Fruit fly (Drosophila melanogaster) whole organism, embryonic: Measurements from ENCODE around the gene CG15337.

Source experiments
- Bgb ChIP-seq: fragments of 200-800 bp; sonication (Bioruptor generic); IDR thresholded peaks from 2 replicates; pipeline ENCODE4 v1.3.6; 2022; ENCODE audit warnings: missing biosample characterization, missing genetic modification characterization; ENCODE audit not compliant: partially characterized antibody
- Blimp-1 ChIP-seq: fragments of 200-800 bp; sonication (Bioruptor generic); optimal IDR thresholded peaks from 3 replicates; lab custom pipeline; 2018; ENCODE audit warnings: missing biosample characterization, missing genetic modification characterization, mild to moderate bottlenecking, moderate library complexity, missing genetic modification reagents
- CG10321 ChIP-seq: fragments of 200-800 bp; sonication (Bioruptor generic); IDR thresholded peaks from 2 replicates; pipeline ENCODE4 v1.3.6; 2022; ENCODE audit warnings: missing biosample characterization, missing genetic modification characterization
- CG10654 ChIP-seq: fragments of 200-800 bp; sonication (Bioruptor generic); optimal IDR thresholded peaks from 2 replicates; lab custom pipeline; 2016; ENCODE audit warnings: missing biosample characterization, missing genetic modification characterization
- CG10959 ChIP-seq: fragments of 200-800 bp; sonication (Bioruptor generic); IDR thresholded peaks from 2 replicates; pipeline ENCODE4 v1.3.6; 2022; ENCODE audit warnings: missing biosample characterization, missing genetic modification characterization
- CG12391 ChIP-seq: fragments of 200-800 bp; sonication (Bioruptor generic); optimal IDR thresholded peaks from 3 replicates; lab custom pipeline; 2018; ENCODE audit warnings: missing biosample characterization, mild to moderate bottlenecking, missing genetic modification characterization, moderate library complexity
- CG15514 ChIP-seq: fragments of 200-800 bp; sonication (Bioruptor generic); optimal IDR thresholded peaks from 3 replicates; lab custom pipeline; 2017; ENCODE audit warnings: missing biosample characterization, missing genetic modification characterization, mild to moderate bottlenecking, moderate library complexity, missing genetic modification reagents
- CG16813 ChIP-seq: fragments of 200-800 bp; sonication (Bioruptor generic); IDR thresholded peaks from 3 replicates; pipeline ENCODE4 v1.3.6; 2022; ENCODE audit warnings: missing biosample characterization, missing genetic modification characterization; ENCODE audit not compliant: partially characterized antibody
- CG1792 ChIP-seq: fragments of 200-800 bp; sonication (Bioruptor generic); optimal IDR thresholded peaks from 2 replicates; lab custom pipeline; 2016; ENCODE audit warnings: missing biosample characterization, missing genetic modification characterization
- CG34422 ChIP-seq: fragments of 200-800 bp; sonication (Bioruptor generic); IDR thresholded peaks from 3 replicates; pipeline ENCODE4 v1.3.6; 2022; ENCODE audit warnings: missing biosample characterization, missing genetic modification characterization
- CG3995 ChIP-seq: fragments of 200-800 bp; sonication (Bioruptor generic); optimal IDR thresholded peaks from 3 replicates; lab custom pipeline; 2016; ENCODE audit warnings: missing biosample characterization, missing genetic modification characterization
- CG4282 ChIP-seq: fragments of 200-800 bp; sonication (Bioruptor generic); optimal IDR thresholded peaks from 2 replicates; lab custom pipeline; 2016; ENCODE audit warnings: missing biosample characterization, missing genetic modification characterization
- CG6272 ChIP-seq: fragments of 200-800 bp; sonication (Bioruptor generic); IDR thresholded peaks from 2 replicates; pipeline ENCODE4 v1.3.6; 2022; ENCODE audit warnings: missing biosample characterization, missing genetic modification characterization
- CG7357 ChIP-seq: fragments of 200-800 bp; sonication (Bioruptor generic); IDR thresholded peaks from 3 replicates; pipeline ENCODE4 v1.3.6; 2022; ENCODE audit warnings: missing biosample characterization, missing genetic modification characterization
- CG7745 ChIP-seq: fragments of 200-800 bp; sonication (Bioruptor generic); optimal IDR thresholded peaks from 2 replicates; lab custom pipeline; 2018; ENCODE audit warnings: missing biosample characterization, mild to moderate bottlenecking, missing genetic modification characterization, moderate library complexity
- CHES-1-like ChIP-seq: fragments of 200-800 bp; sonication (Bioruptor generic); optimal IDR thresholded peaks from 2 replicates; lab custom pipeline; 2016; ENCODE audit warnings: missing biosample characterization, missing genetic modification characterization
- CoRest ChIP-seq: fragments of 200-800 bp; sonication (Bioruptor generic); optimal IDR thresholded peaks from 3 replicates; lab custom pipeline; 2018; ENCODE audit warnings: missing biosample characterization, mild to moderate bottlenecking, missing genetic modification characterization, moderate library complexity
- Dad ChIP-seq: fragments of 200-800 bp; sonication (Bioruptor generic); optimal IDR thresholded peaks from 3 replicates; lab custom pipeline; 2016; ENCODE audit warnings: missing biosample characterization, missing genetic modification characterization
- Dll ChIP-seq: fragments of 200-800 bp; sonication (Bioruptor generic); IDR thresholded peaks from 4 replicates; pipeline ENCODE4 v1.3.6; 2022; ENCODE audit warnings: missing biosample characterization, missing genetic modification characterization; ENCODE audit not compliant: partially characterized antibody
- Dp ChIP-seq: fragments of 200-800 bp; sonication (Bioruptor generic); optimal IDR thresholded peaks from 2 replicates; lab custom pipeline; 2018; ENCODE audit warnings: missing biosample characterization, mild to moderate bottlenecking, missing genetic modification characterization, moderate library complexity
- GATAe ChIP-seq: fragments of 200-800 bp; sonication (Bioruptor generic); conservative IDR thresholded peaks from 2 replicates; pipeline ENCODE4 v1.3.6; 2022; ENCODE audit warnings: missing biosample characterization, missing genetic modification characterization
- H2.0 ChIP-seq: fragments of 200-800 bp; sonication (Bioruptor generic); IDR thresholded peaks from 2 replicates; pipeline ENCODE4 v1.3.6; 2022; ENCODE audit warnings: missing biosample characterization, missing genetic modification characterization
- HLH4C ChIP-seq: fragments of 200-800 bp; sonication (Bioruptor generic); IDR thresholded peaks from 3 replicates; pipeline ENCODE4 v1.3.6; 2022; ENCODE audit warnings: missing biosample characterization, missing genetic modification characterization; ENCODE audit not compliant: partially characterized antibody
- Kr ChIP-seq: fragments of 200-800 bp; sonication (Bioruptor generic); optimal IDR thresholded peaks from 2 replicates; lab custom pipeline; 2017; ENCODE audit warnings: missing biosample characterization, mild to moderate bottlenecking, missing genetic modification characterization
- MBD-R2 ChIP-seq: fragments of 200-800 bp; sonication (Bioruptor generic); IDR thresholded peaks from 2 replicates; pipeline ENCODE4 v1.3.6; 2022; ENCODE audit warnings: missing biosample characterization, missing genetic modification characterization
- MTF-1 ChIP-seq: fragments of 200-800 bp; sonication (Bioruptor generic); optimal IDR thresholded peaks from 2 replicates; lab custom pipeline; 2018; ENCODE audit warnings: missing biosample characterization, mild to moderate bottlenecking, missing genetic modification characterization, borderline replicate concordance
- Nf-YB ChIP-seq: fragments of 200-800 bp; sonication (Bioruptor generic); optimal IDR thresholded peaks from 3 replicates; lab custom pipeline; 2019; ENCODE audit warnings: missing biosample characterization, mild to moderate bottlenecking, missing genetic modification characterization, moderate library complexity
- Pdp1 ChIP-seq, 2 experiments: fragments of 200-800 bp; sonication (Bioruptor generic); optimal IDR thresholded peaks; 3 replicates each; lab custom pipeline; 2016; ENCODE audit warnings: missing biosample characterization in 2 of 2, missing genetic modification characterization in 2 of 2, mild to moderate bottlenecking in 1 of 2, moderate library complexity in 1 of 2
- Sox102F ChIP-seq: fragments of 200-800 bp; sonication (Bioruptor generic); optimal IDR thresholded peaks from 2 replicates; lab custom pipeline; 2018; ENCODE audit warnings: missing biosample characterization, mild to moderate bottlenecking, missing genetic modification characterization, moderate library complexity
- ac ChIP-seq: fragments of 200-800 bp; sonication (Bioruptor generic); optimal IDR thresholded peaks from 3 replicates; lab custom pipeline; 2017; ENCODE audit warnings: missing biosample characterization, mild to moderate bottlenecking, missing genetic modification characterization
- btn ChIP-seq: fragments of 200-800 bp; sonication (Bioruptor generic); optimal IDR thresholded peaks from 2 replicates; lab custom pipeline; 2016; ENCODE audit warnings: missing biosample characterization, missing genetic modification characterization
- cas ChIP-seq: fragments of 200-800 bp; sonication (Bioruptor generic); IDR thresholded peaks from 2 replicates; pipeline ENCODE4 v1.3.6; 2022; ENCODE audit warnings: missing biosample characterization, missing genetic modification characterization
- cato ChIP-seq: fragments of 200-800 bp; sonication (Bioruptor generic); optimal IDR thresholded peaks from 2 replicates; lab custom pipeline; 2016; ENCODE audit warnings: missing biosample characterization, missing genetic modification characterization, borderline replicate concordance
- chm ChIP-seq: fragments of 200-800 bp; sonication (Bioruptor generic); IDR thresholded peaks from 2 replicates; pipeline ENCODE4 v1.3.6; 2022; ENCODE audit warnings: missing biosample characterization, missing genetic modification characterization
- ci ChIP-seq: fragments of 200-800 bp; sonication (Bioruptor generic); IDR thresholded peaks from 3 replicates; pipeline ENCODE4 v1.3.6; 2022; ENCODE audit warnings: missing biosample characterization, missing genetic modification characterization
- exex ChIP-seq: fragments of 200-800 bp; sonication (Bioruptor generic); optimal IDR thresholded peaks from 4 replicates; lab custom pipeline; 2018; ENCODE audit warnings: missing biosample characterization, mild to moderate bottlenecking, missing genetic modification characterization, moderate library complexity
- hkb ChIP-seq, 2 experiments: fragments of 200-800 bp in 1 of 2; fragments of >200 bp in 1 of 2; sonication (Bioruptor generic) in 1 of 2; IDR thresholded peaks in 1 of 2; optimal IDR thresholded peaks in 1 of 2; 2 replicates each; pipeline versions ENCODE4 v1.3.6 to Lab custom; 2017 to 2022; ENCODE audit warnings: missing biosample characterization in 1 of 2, missing genetic modification characterization in 1 of 2
- insv ChIP-seq, 2 experiments: fragments of 200-800 bp; sonication (Bioruptor generic); optimal IDR thresholded peaks; 3 replicates each; lab custom pipeline; 2016 to 2018; ENCODE audit warnings: missing biosample characterization in 2 of 2, missing genetic modification characterization in 2 of 2
- inv ChIP-seq: fragments of 200-800 bp; sonication (Bioruptor generic); IDR thresholded peaks from 2 replicates; pipeline ENCODE4 v1.3.6; 2022; ENCODE audit warnings: missing biosample characterization, missing genetic modification characterization; ENCODE audit not compliant: partially characterized antibody
- jing ChIP-seq: fragments of 200-800 bp; sonication (Bioruptor generic); optimal IDR thresholded peaks from 2 replicates; lab custom pipeline; 2018; ENCODE audit warnings: missing biosample characterization, mild to moderate bottlenecking, missing genetic modification characterization
- kay ChIP-seq: fragments of 200-800 bp; sonication (Bioruptor generic); optimal IDR thresholded peaks from 2 replicates; lab custom pipeline; 2016; ENCODE audit warnings: missing biosample characterization, missing genetic modification characterization
- lmd ChIP-seq: fragments of 200-800 bp; sonication (Bioruptor generic); IDR thresholded peaks from 2 replicates; pipeline ENCODE4 v1.3.6; 2022; ENCODE audit warnings: missing biosample characterization, missing genetic modification characterization
- mld ChIP-seq: fragments of 200-800 bp; sonication (Bioruptor generic); IDR thresholded peaks from 3 replicates; pipeline ENCODE4 v1.3.6; 2022; ENCODE audit warnings: missing biosample characterization, missing genetic modification characterization; ENCODE audit not compliant: partially characterized antibody
- prd ChIP-seq, 3 experiments: fragments of >200 bp in 2 of 3; fragments of 200-800 bp in 1 of 3; sonication (Bioruptor generic) in 1 of 3; optimal IDR thresholded peaks in 2 of 3; IDR thresholded peaks in 1 of 3; 2 replicates in 2 of 3; 3 replicates in 1 of 3; pipeline versions ENCODE4 v1.3.6 to Lab custom; 2017 to 2022; ENCODE audit warnings: missing biosample characterization in 1 of 3, missing genetic modification characterization in 1 of 3
- run ChIP-seq: fragments of 200-800 bp; sonication (Bioruptor generic); optimal IDR thresholded peaks from 3 replicates; lab custom pipeline; 2018; ENCODE audit warnings: missing biosample characterization, mild to moderate bottlenecking, missing genetic modification characterization
- trem ChIP-seq: fragments of 200-800 bp; optimal IDR thresholded peaks from 3 replicates; lab custom pipeline; 2019; ENCODE audit warnings: missing biosample characterization, mild to moderate bottlenecking, missing genetic modification characterization, moderate library complexity
- tup ChIP-seq: fragments of 200-800 bp; sonication (Bioruptor generic); optimal IDR thresholded peaks from 2 replicates; lab custom pipeline; 2016; ENCODE audit warnings: missing biosample characterization, mild to moderate bottlenecking, missing genetic modification characterization, moderate library complexity

The CG15337 gene

DNA sequence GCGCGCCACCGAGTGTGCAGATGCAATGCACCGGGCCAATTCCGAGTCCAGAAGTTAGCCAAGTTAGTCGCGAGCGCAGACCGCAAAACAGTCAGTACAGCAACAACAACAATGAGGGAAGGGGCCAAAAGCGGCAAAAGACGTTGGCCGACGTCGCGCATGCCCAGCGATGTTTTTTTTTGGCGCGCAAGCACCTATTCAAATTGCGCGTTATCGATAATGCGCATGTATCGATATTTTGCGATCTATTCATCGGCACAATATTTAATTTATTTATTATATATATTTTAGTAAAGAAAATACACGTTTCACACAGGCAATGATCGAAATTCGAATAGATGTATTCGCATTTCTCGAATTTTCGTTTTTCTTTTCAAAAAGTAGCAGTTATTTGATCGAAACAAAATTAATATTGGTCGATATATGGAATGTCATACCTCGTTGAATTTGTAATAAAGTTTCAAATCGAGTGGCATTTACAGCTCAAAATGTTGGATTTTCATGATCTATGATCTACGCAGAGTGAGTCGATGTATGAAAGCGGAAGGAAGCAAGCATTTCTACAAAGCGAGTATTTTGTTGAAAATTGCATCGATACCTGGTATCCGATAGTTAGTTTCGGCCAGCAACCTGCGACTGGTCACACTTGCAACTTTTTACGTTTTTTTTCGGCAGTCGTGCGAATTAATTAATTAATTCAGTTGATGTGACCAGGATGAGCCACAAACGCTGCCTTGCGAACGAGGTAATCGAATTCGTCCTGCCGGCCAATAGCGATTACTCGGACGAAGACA, 30.5 kb upstream of the CG15337 start, which contains the start of gene CG2116 (continued):
- TF ChIP-seq btn (GFP tag; lab: Kevin White, UChicago): no peak
- TF ChIP-seq jing (GFP tag; lab: Kevin White, UChicago): no peak
- TF ChIP-seq MTF-1 (GFP tag; lab: Kevin White, UChicago): no peak
- no peak for TF ChIP-seq Dad (GFP tag; lab: Kevin White, UChicago)
- TF ChIP-seq CG7745 (tag; lab: Kevin White, UChicago): peak; percentile 90
- 0 out of 3 replicates have a peak, but pooled peaks have one; percentile 25 for TF ChIP-seq ci
- no peak for TF ChIP-seq Nf-YB
- no peak for TF ChIP-seq CHES-1-like
- no peak for TF ChIP-seq cato (GFP tag; lab: Kevin White, UChicago)
- TF ChIP-seq mld: no peak; the same call in 2 of the 3 replicates
- TF ChIP-seq Pdp1 (GFP tag; optimal IDR thresholded peaks at IDR 0.05; lab: Kevin White, UChicago): no peak
- TF ChIP-seq MBD-R2 (GFP tag; lab: Robert Waterston, UW): peak; percentile 47
- TF ChIP-seq Dp (GFP tag; lab: Kevin White, UChicago): peak; percentile 74
- no peak for TF ChIP-seq cas (GFP tag; lab: Robert Waterston, UW)
- TF ChIP-seq HLH4C (GFP tag; lab: Robert Waterston, UW): peak; percentile 63; the same call in 2 of the 3 replicates
- peak; percentile 81 for TF ChIP-seq Bgb (GFP tag; lab: Robert Waterston, UW)
- peak; percentile 13 for TF ChIP-seq CoRest (tag; lab: Kevin White, UChicago)
- TF ChIP-seq CG10959 (GFP tag; lab: Robert Waterston, UW): no peak
- TF ChIP-seq CG7357 (GFP tag; lab: Robert Waterston, UW): no peak
- TF ChIP-seq CG16813 (GFP tag; lab: Robert Waterston, UW): peak; percentile 79
- 0 out of 3 replicates have a peak, but pooled peaks have one; percentile 16 for TF ChIP-seq CG34422 (GFP tag; lab: Robert Waterston, UW)
- TF ChIP-seq prd (optimal IDR thresholded peaks at IDR 0.05; lab: Kevin White, UChicago): no peak
- no peak for TF ChIP-seq prd (GFP tag; IDR thresholded peaks at IDR 0.05; lab: Robert Waterston, UW)
- TF ChIP-seq Sox102F (GFP tag; lab: Kevin White, UChicago): no peak
- no peak for TF ChIP-seq Blimp-1 (GFP tag; lab: Kevin White, UChicago)
- no peak for TF ChIP-seq CG4282 (GFP tag; lab: Kevin White, UChicago)
- TF ChIP-seq trem (tag; lab: Kevin White, UChicago): peak; percentile 36
- TF ChIP-seq CG10654 (GFP tag; lab: Kevin White, UChicago): no peak
- TF ChIP-seq Dll: peak; percentile 79
- TF ChIP-seq tup (GFP tag; lab: Kevin White, UChicago): no peak
- TF ChIP-seq CG1792 (GFP tag; lab: Kevin White, UChicago): no peak
- TF ChIP-seq ac: no peak
- no peak for TF ChIP-seq insv (GFP tag; optimal IDR thresholded peaks at IDR 0.05; lab: Kevin White, UChicago)
- no peak for TF ChIP-seq GATAe (GFP tag; lab: Robert Waterston, UW)
- peak; percentile 59; the same call in 1 of the 2 replicates for TF ChIP-seq inv (GFP tag; lab: Robert Waterston, UW)
- no peak for TF ChIP-seq H2.0 (GFP tag; lab: Robert Waterston, UW)
- TF ChIP-seq Kr (GFP tag; lab: Kevin White, UChicago): no peak
- no peak for TF ChIP-seq CG6272
- TF ChIP-seq chm (GFP tag; lab: Robert Waterston, UW): no peak
- no peak for TF ChIP-seq lmd (GFP tag; lab: Robert Waterston, UW)
- TF ChIP-seq CG12391 (tag; lab: Kevin White, UChicago): peak; percentile 22
- no peak for TF ChIP-seq exex (tag; lab: Kevin White, UChicago)
- TF ChIP-seq CG10321 (GFP tag; lab: Robert Waterston, UW): no peak
- no peak for TF ChIP-seq run (tag; lab: Kevin White, UChicago)
- TF ChIP-seq CG3995: peak; percentile 46
- TF ChIP-seq kay (GFP tag; lab: Kevin White, UChicago): no peak
- no peak for TF ChIP-seq hkb (optimal IDR thresholded peaks at IDR 0.05; lab: Kevin White, UChicago)
- TF ChIP-seq hkb (GFP tag; IDR thresholded peaks at IDR 0.05; lab: Robert Waterston, UW): no peak
- peak; percentile 59 for TF ChIP-seq CG15514 (GFP tag; lab: Kevin White, UChicago)
